Worm (Caenorhabditis elegans): ENCODE data around the gene F23F1.10.

- no peak for TF ChIP-seq nhr-25 (tag; optimal IDR thresholded peaks at IDR 0.05)
- TF ChIP-seq unc-39 (tag; optimal IDR thresholded peaks at IDR 0.05): no peak
- no peak for TF ChIP-seq egl-27 (tag; optimal IDR thresholded peaks at IDR 0.05)
- no peak for TF ChIP-seq snpc-4 (tag; optimal IDR thresholded peaks at IDR 0.05)
- no peak for TF ChIP-seq nhr-43 (tag; optimal IDR thresholded peaks at IDR 0.05; ENCODE audit: poor library complexity, severe bottlenecking)
- no peak for TF ChIP-seq R02D3.7 (tag; optimal IDR thresholded peaks at IDR 0.05)
- no peak for TF ChIP-seq elt-3 (tag; optimal IDR thresholded peaks at IDR 0.05)
- TF ChIP-seq aly-2 (tag; optimal IDR thresholded peaks at IDR 0.05): no peak
- no peak for TF ChIP-seq nhr-23 (tag; optimal IDR thresholded peaks at IDR 0.05)
- no peak for TF ChIP-seq ceh-28 (tag; optimal IDR thresholded peaks at IDR 0.05)
- TF ChIP-seq tbx-2 (tag; optimal IDR thresholded peaks at IDR 0.05): no peak
Measured at ce11 chrII:8212-8611, 33.6 kb downstream of the F23F1.10 start.

Data from whole organism, L3 larva.